Worm (Caenorhabditis elegans) whole organism, L1 larva: ENCODE results near the gene C24H11.5.

Source experiments
- dsc-1 ChIP-seq: sonication (generic microtip); optimal IDR thresholded peaks from 2 replicates; lab custom pipeline; 2016; ENCODE audit warnings: mild to moderate bottlenecking, missing genetic modification characterization, missing compliant biosample characterization
- fkh-10 ChIP-seq: sonication (generic microtip); optimal IDR thresholded peaks from 2 replicates; lab custom pipeline; 2017; ENCODE audit warnings: missing biosample characterization, missing genetic modification reagents, missing genetic modification characterization
- nhr-28 ChIP-seq: fragments of 150-350 bp; optimal IDR thresholded peaks from 2 replicates; lab custom pipeline; 2014; ENCODE audit warnings: missing biosample characterization, missing genetic modification characterization
- rnt-1 ChIP-seq: sonication (generic microtip); optimal IDR thresholded peaks from 2 replicates; lab custom pipeline; 2016; ENCODE audit warnings: mild to moderate bottlenecking, missing genetic modification characterization, moderate library complexity, missing compliant biosample characterization
- sox-4 ChIP-seq: sonication (generic microtip); optimal IDR thresholded peaks from 2 replicates; lab custom pipeline; 2016; ENCODE audit warnings: missing genetic modification characterization, missing compliant biosample characterization
- unc-62 ChIP-seq: fragments of 150-350 bp; optimal IDR thresholded peaks from 2 replicates; lab custom pipeline; 2014; ENCODE audit warnings: missing biosample characterization, missing genetic modification reagents, missing genetic modification characterization
- unc-98 ChIP-seq: fragments of 200-800 bp; sonication (Bioruptor generic); IDR thresholded peaks from 2 replicates; pipeline ENCODE4 v1.3.6; 2022; ENCODE audit warnings: missing genetic modification characterization, missing compliant biosample characterization
- zag-1 ChIP-seq: fragments of 150-350 bp; optimal IDR thresholded peaks from 2 replicates; lab custom pipeline; 2014; ENCODE audit warnings: missing biosample characterization, missing genetic modification characterization
- ztf-11 ChIP-seq, 2 experiments: sonication (generic microtip); optimal IDR thresholded peaks; 2 replicates each; lab custom pipeline; 2016 to 2017; ENCODE audit warnings: missing genetic modification characterization in 2 of 2, missing biosample characterization in 1 of 2, missing compliant biosample characterization in 1 of 2

ce11 chrIII:11822407-11822806 is 42.4 kb downstream of the C24H11.5 start, which contains the start of gene maa-1:
- TF ChIP-seq nhr-28 (tag; lab: Kevin White, UChicago) (no peak), unc-62 (GFP tag; lab: Kevin White, UChicago) (no peak), ztf-11 (tag; optimal IDR thresholded peaks at IDR 0.05; lab: Kevin White, UChicago) (no peak), zag-1 (tag; lab: Kevin White, UChicago) (no peak), sox-4 (tag; lab: Kevin White, UChicago) (no peak), dsc-1 (tag; lab: Kevin White, UChicago) (no peak), fkh-10 (no peak), rnt-1 (no peak), unc-98 (GFP tag; lab: Robert Waterston, UW) (no peak)
